Fruit fly (Drosophila melanogaster): ENCODE data around the gene CG4496.

CG4496 gene

DNA sequence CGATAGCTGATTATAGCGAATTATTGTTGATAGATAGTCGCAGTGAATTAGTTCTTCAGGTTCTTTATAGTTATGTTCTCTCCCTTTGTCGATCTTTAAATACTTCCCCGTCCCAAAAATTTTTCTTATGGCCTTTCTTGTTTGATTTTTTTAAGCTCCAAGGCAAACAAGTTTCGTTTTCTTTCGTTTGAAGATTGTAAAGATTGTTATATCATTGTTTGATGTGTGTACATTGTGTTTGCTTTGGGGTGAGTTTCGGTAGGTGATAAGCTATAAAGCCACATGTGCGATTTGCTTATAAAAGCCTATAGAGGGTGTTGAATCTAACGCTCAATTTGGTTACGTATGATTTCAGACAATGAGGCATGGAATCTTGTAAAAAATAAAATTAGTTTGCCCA lies 31.0 kb downstream of the CG4496 start (continued):
- TF ChIP-seq CG4360 (GFP tag; IDR thresholded peaks at IDR 0.05) = no peak
- no peak for TF ChIP-seq CG14441 (GFP tag; IDR thresholded peaks at IDR 0.05)
- TF ChIP-seq gro (GFP tag; optimal IDR thresholded peaks at IDR 0.05) = no peak
- TF ChIP-seq CG1792 (GFP tag; optimal IDR thresholded peaks at IDR 0.05) = no peak
- peak; percentile 57 for TF ChIP-seq Asciz (GFP tag; optimal IDR thresholded peaks at IDR 0.05)
- TF ChIP-seq CG17359 (tag; optimal IDR thresholded peaks at IDR 0.05) = peak; percentile 11
- TF ChIP-seq Ada2b (GFP tag; IDR thresholded peaks at IDR 0.05) = no peak

DNA sequence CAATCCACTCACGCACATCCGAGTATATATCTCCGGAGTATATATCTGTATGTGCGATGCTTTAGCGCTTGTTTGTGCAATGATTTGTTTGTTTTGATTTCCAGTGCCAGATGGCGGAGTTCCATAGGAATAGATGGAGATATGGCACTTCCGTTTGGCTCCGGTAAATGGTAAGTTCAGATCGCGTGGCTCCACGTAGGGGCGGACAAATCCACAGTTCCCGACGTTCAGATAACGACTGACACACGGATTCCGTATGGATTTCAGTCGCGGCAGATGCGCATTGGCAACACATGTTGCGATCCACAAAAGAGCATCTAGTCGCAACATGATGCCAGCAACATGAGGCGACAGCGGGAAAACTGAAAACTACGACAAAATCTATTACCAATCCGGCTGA lies 32.4 kb downstream of the CG4496 start, which contains the start of gene Pvf3:
Gene Pvf3, minus strand, starts transcription at position 240 of the 400 bp plus-strand sequence.
- TF ChIP-seq HLHmδ (GFP tag; optimal IDR thresholded peaks at IDR 0.05) = peak; percentile 82
- no peak for TF ChIP-seq CG12744 (GFP tag; optimal IDR thresholded peaks at IDR 0.05)
- TF ChIP-seq CG17328 (GFP tag; IDR thresholded peaks at IDR 0.05) = peak; percentile 32; the same call in 1 of the 2 replicates
- TF ChIP-seq Xrp1 (GFP tag; IDR thresholded peaks at IDR 0.05) = 0 out of 2 replicates have a peak, but pooled peaks have one; percentile 8
- 0 out of 2 replicates have a peak, but pooled peaks have one; percentile 31 for TF ChIP-seq vvl (GFP tag; IDR thresholded peaks at IDR 0.05)
- peak; percentile 26 for TF ChIP-seq nau (GFP tag; optimal IDR thresholded peaks at IDR 0.05)
- TF ChIP-seq hkb (optimal IDR thresholded peaks at IDR 0.05) = no peak
- peak; percentile 32; the same call in 1 of the 2 replicates for TF ChIP-seq hkb (GFP tag; IDR thresholded peaks at IDR 0.05)
- TF ChIP-seq da (GFP tag; optimal IDR thresholded peaks at IDR 0.05) = peak; percentile 14
- peak; percentile 33 for TF ChIP-seq CG8359 (GFP tag; optimal IDR thresholded peaks at IDR 0.05; ENCODE audit: borderline replicate concordance)
- no peak for TF ChIP-seq Trl (optimal IDR thresholded peaks at IDR 0.05)
- TF ChIP-seq Trl (GFP tag; optimal IDR thresholded peaks at IDR 0.05) = no peak
- no peak for TF ChIP-seq CG32767 (GFP tag; IDR thresholded peaks at IDR 0.05)
- TF ChIP-seq zf30C (GFP tag; optimal IDR thresholded peaks at IDR 0.05) = no peak
- no peak for TF ChIP-seq CG18619 (GFP tag; optimal IDR thresholded peaks at IDR 0.05)
- no peak for TF ChIP-seq Mrtf (GFP tag; IDR thresholded peaks at IDR 0.05)
- peak; percentile 26 for TF ChIP-seq nom (GFP tag; optimal IDR thresholded peaks at IDR 0.05)
- TF ChIP-seq CG12769 (tag; optimal IDR thresholded peaks at IDR 0.05) = peak; percentile 64
- TF ChIP-seq CG31441 (GFP tag; IDR thresholded peaks at IDR 0.05) = no peak
- peak; percentile 35 for TF ChIP-seq cg (GFP tag; optimal IDR thresholded peaks at IDR 0.05)
- TF ChIP-seq CG3995 (GFP tag; optimal IDR thresholded peaks at IDR 0.05) = no peak
- 0 out of 2 replicates have a peak, but pooled peaks have one; percentile 32 for TF ChIP-seq CG11696 (GFP tag; IDR thresholded peaks at IDR 0.05)
- peak; percentile 14; the same call in 1 of the 2 replicates for TF ChIP-seq sob (GFP tag; IDR thresholded peaks at IDR 0.05)
- TF ChIP-seq aop (GFP tag; IDR thresholded peaks at IDR 0.05) = peak; percentile 36; the same call in 1 of the 2 replicates
- TF ChIP-seq Hr3 (GFP tag; optimal IDR thresholded peaks at IDR 0.05) = no peak
- 0 out of 3 replicates have a peak, but pooled peaks have one; percentile 9 for TF ChIP-seq sr (GFP tag; IDR thresholded peaks at IDR 0.05)
- peak; percentile 94 for TF ChIP-seq Jarid2 (GFP tag; optimal IDR thresholded peaks at IDR 0.05)
- TF ChIP-seq MTF-1 (GFP tag; optimal IDR thresholded peaks at IDR 0.05; ENCODE audit: borderline replicate concordance) = no peak
- peak; percentile 52 for TF ChIP-seq sens (GFP tag)
- TF ChIP-seq sens-2 (GFP tag; IDR thresholded peaks at IDR 0.05) = no peak
- no peak for TF ChIP-seq CG8290 (GFP tag; optimal IDR thresholded peaks at IDR 0.05)
- peak in 1 of 2 experiments; percentile 44 for TF ChIP-seq CG8290 (tag; optimal IDR thresholded peaks at IDR 0.05)
- peak; percentile 35; the same call in 1 of the 3 replicates for TF ChIP-seq Opbp (GFP tag; IDR thresholded peaks at IDR 0.05; ENCODE audit: partially characterized antibody)
- peak; percentile 55 for TF ChIP-seq twi (tag; optimal IDR thresholded peaks at IDR 0.05)
- TF ChIP-seq unpg (GFP tag; optimal IDR thresholded peaks at IDR 0.05) = no peak
- TF ChIP-seq chinmo (GFP tag; IDR thresholded peaks at IDR 0.05; ENCODE audit: partially characterized antibody) = peak; percentile 78; the same call in 3 of the 4 replicates
- no peak for TF ChIP-seq Adf1 (GFP tag; IDR thresholded peaks at IDR 0.05)
- peak; percentile 24; the same call in 1 of the 2 replicates for TF ChIP-seq CG1024 (GFP tag; IDR thresholded peaks at IDR 0.05)
- peak; percentile 14 for TF ChIP-seq grn (GFP tag; optimal IDR thresholded peaks at IDR 0.05)
- peak; percentile 7 for TF ChIP-seq sd (tag; optimal IDR thresholded peaks at IDR 0.05)
- peak; percentile 1 for TF ChIP-seq org-1 (GFP tag; optimal IDR thresholded peaks at IDR 0.05)
- peak; percentile 65; the same call in 1 of the 2 replicates for TF ChIP-seq bbx (GFP tag; IDR thresholded peaks at IDR 0.05; ENCODE audit: partially characterized antibody)
- TF ChIP-seq CG7987 (GFP tag; optimal IDR thresholded peaks at IDR 0.05) = peak; percentile 14

All from whole organism, embryonic.